Fruit fly (Drosophila melanogaster) S2 (cell line): ENCODE results near the gene Svil.

ENCODE experiments used
- CG8478 ChIP-seq: fragments of >200 bp; optimal IDR thresholded peaks from 2 replicates; lab custom pipeline; 2018
- CTCF ChIP-seq, 2 experiments: fragments of >200 bp; optimal IDR thresholded peaks; 2 replicates each; lab custom pipeline; 2018

DNA sequence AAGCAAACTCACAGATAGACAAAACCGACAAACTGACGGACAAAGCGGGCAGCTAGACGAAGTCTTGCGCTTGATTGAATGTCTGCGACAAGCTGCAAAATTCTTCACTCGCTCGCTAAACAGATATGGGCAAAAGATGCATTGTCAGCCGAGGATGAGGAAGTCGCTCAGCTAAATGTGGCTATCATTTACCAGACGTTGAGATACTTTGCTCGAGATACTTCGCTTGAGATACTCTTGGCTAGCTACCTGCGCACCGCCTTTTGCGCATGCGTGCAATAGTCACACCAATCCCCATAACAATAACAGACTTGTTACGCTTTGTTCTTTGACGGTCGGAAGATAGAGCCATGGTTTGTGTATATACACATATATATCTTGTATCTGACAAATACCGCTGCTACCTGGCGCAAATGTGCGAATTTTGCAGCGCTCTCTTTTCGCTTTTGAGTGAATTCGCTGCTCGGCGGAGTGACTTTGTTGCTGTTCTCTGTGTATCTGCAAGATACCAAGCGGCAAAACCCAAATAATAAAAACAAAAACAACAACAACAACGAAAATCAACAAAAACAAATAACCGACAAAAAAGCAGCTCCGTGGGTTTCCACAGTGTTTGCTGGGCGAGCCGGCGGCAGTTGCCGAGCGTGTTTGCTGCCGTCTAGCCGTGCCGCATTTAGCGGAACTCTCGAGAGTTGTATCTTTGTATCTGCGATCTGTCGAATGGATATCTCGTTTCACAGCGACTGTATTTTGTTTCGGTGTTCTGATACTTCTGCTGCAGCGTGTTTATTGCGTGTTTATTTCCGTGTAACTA lies 61.4 kb downstream of the Svil start:
- TF ChIP-seq CTCF (optimal IDR thresholded peaks at IDR 0.05; lab: Kevin White, UChicago) (peak in 1 of 2 experiments; percentile 7), CG8478 (no peak)
